Fruit fly (Drosophila melanogaster) whole organism: ENCODE measurements around the gene CG15446.

Experiments
- CG8478 ChIP-seq: fragments of >200 bp; optimal IDR thresholded peaks from 2 replicates; lab custom pipeline; 2018; ENCODE audit warnings: inconsistent platforms
- usp ChIP-seq: fragments of >200 bp; optimal IDR thresholded peaks from 2 replicates; lab custom pipeline; 2017; ENCODE audit warnings: missing biosample characterization, missing genetic modification characterization, mixed read lengths

DNA sequence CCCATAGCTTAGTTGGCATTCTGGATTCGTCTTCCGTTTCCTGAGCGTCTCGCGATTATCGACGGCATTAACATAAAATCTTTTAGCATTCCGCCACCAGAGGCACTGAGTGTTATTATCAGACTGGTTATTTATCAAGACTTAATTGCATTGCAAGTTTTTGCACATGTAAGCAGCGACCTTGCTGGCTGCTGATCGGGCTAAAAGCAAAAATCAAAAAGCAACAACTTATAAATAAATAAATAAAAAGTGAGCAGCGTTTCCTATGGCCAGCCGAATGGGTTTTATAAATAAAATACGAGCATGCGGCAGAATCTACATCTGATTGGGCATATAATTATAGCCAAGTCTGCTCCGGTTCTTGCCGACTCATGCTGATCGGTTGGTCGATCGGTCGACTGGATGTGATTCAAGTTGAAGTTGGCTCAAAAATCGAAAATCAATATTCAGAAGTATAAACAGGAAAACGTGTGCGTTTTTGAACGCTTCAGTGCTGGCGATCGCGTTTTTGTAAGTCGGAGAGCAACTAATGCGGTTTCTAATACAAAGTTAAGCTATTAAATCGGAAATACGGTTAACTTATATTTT is 24.1 kb upstream of the CG15446 start:
- no peak for TF ChIP-seq usp (GFP tag; lab: Kevin White, UChicago)
- no peak for TF ChIP-seq CG8478 (lab: Kevin White, UChicago)
